Fruit fly (Drosophila melanogaster) whole organism, embryonic: Measurements from ENCODE around the gene Edg91.

Experiments
- Abd-B ChIP-seq: fragments of 200-800 bp; sonication (Bioruptor generic); optimal IDR thresholded peaks from 2 replicates; lab custom pipeline; 2018; ENCODE audit warnings: missing biosample characterization, mild to moderate bottlenecking, missing genetic modification characterization, moderate library complexity
- Asciz ChIP-seq: fragments of 200-800 bp; sonication (Bioruptor generic); optimal IDR thresholded peaks from 2 replicates; lab custom pipeline; 2017; ENCODE audit warnings: missing biosample characterization, mild to moderate bottlenecking, missing genetic modification characterization, missing genetic modification reagents
- CG10209 ChIP-seq: fragments of 200-800 bp; sonication (Bioruptor generic); optimal IDR thresholded peaks from 3 replicates; lab custom pipeline; 2017; ENCODE audit warnings: missing biosample characterization, mild to moderate bottlenecking, missing genetic modification characterization, missing genetic modification reagents
- CG1024 ChIP-seq: fragments of 200-800 bp; sonication (Bioruptor generic); IDR thresholded peaks from 2 replicates; pipeline ENCODE4 v1.3.6; 2022; ENCODE audit warnings: missing biosample characterization, missing genetic modification characterization
- CG10431 ChIP-seq: fragments of 200-800 bp; sonication (Bioruptor generic); optimal IDR thresholded peaks from 3 replicates; lab custom pipeline; 2018; ENCODE audit warnings: missing biosample characterization, mild to moderate bottlenecking, missing genetic modification characterization
- CG10959 ChIP-seq: fragments of 200-800 bp; sonication (Bioruptor generic); IDR thresholded peaks from 2 replicates; pipeline ENCODE4 v1.3.6; 2022; ENCODE audit warnings: missing biosample characterization, missing genetic modification characterization
- CG11504 ChIP-seq: fragments of 200-800 bp; sonication (Bioruptor generic); optimal IDR thresholded peaks from 3 replicates; lab custom pipeline; 2019; ENCODE audit warnings: missing biosample characterization, mild to moderate bottlenecking, missing genetic modification characterization, moderate library complexity
- CG12236 ChIP-seq: fragments of 200-800 bp; sonication (Bioruptor generic); optimal IDR thresholded peaks from 2 replicates; lab custom pipeline; 2016; ENCODE audit warnings: missing biosample characterization, missing genetic modification characterization
- CG1233 ChIP-seq: fragments of 200-800 bp; sonication (Bioruptor generic); optimal IDR thresholded peaks from 4 replicates; lab custom pipeline; 2018; ENCODE audit warnings: missing biosample characterization, mild to moderate bottlenecking, missing genetic modification characterization
- CG1529 ChIP-seq: fragments of 200-800 bp; sonication (Bioruptor generic); optimal IDR thresholded peaks from 3 replicates; lab custom pipeline; 2018; ENCODE audit warnings: missing biosample characterization, missing genetic modification characterization
- CG1602 ChIP-seq: fragments of 200-800 bp; sonication (Bioruptor generic); optimal IDR thresholded peaks from 3 replicates; lab custom pipeline; 2016; ENCODE audit warnings: missing biosample characterization, missing genetic modification characterization
- CG18011 ChIP-seq: fragments of 200-800 bp; sonication (Bioruptor generic); optimal IDR thresholded peaks from 2 replicates; lab custom pipeline; 2017; ENCODE audit warnings: missing biosample characterization, missing genetic modification characterization, mild to moderate bottlenecking, moderate library complexity, missing genotype
- CG18262 ChIP-seq: fragments of 200-800 bp; optimal IDR thresholded peaks from 3 replicates; lab custom pipeline; 2019; ENCODE audit warnings: missing biosample characterization, mild to moderate bottlenecking, missing genetic modification characterization, moderate library complexity
- CG3065 ChIP-seq: fragments of 200-800 bp; sonication (Bioruptor generic); optimal IDR thresholded peaks from 2 replicates; lab custom pipeline; 2016; ENCODE audit warnings: missing biosample characterization, missing genetic modification characterization
- CG31441 ChIP-seq: fragments of 200-800 bp; sonication (Bioruptor generic); IDR thresholded peaks from 2 replicates; pipeline ENCODE4 v1.3.6; 2022; ENCODE audit warnings: missing biosample characterization, missing genetic modification characterization
- CG32772 ChIP-seq: fragments of 200-800 bp; sonication (Bioruptor generic); IDR thresholded peaks from 2 replicates; pipeline ENCODE4 v1.3.6; 2022; ENCODE audit warnings: missing biosample characterization, missing genetic modification characterization
- CG33213 ChIP-seq: fragments of 200-800 bp; sonication (Bioruptor generic); optimal IDR thresholded peaks from 3 replicates; lab custom pipeline; 2016; ENCODE audit warnings: missing biosample characterization, missing genetic modification characterization
- CG3407 ChIP-seq: fragments of 200-800 bp; sonication (Bioruptor generic); optimal IDR thresholded peaks from 2 replicates; lab custom pipeline; 2018; ENCODE audit warnings: missing biosample characterization, mild to moderate bottlenecking, missing genetic modification characterization
- CG4328 ChIP-seq: fragments of 200-800 bp; sonication (Bioruptor generic); optimal IDR thresholded peaks from 3 replicates; lab custom pipeline; 2017; ENCODE audit warnings: missing biosample characterization, missing genetic modification reagents, missing genetic modification characterization
- CG4424 ChIP-seq: fragments of 200-800 bp; sonication (Bioruptor generic); optimal IDR thresholded peaks from 3 replicates; lab custom pipeline; 2016; ENCODE audit warnings: missing biosample characterization, missing genetic modification characterization
- CG8388 ChIP-seq: fragments of 200-800 bp; sonication (Bioruptor generic); optimal IDR thresholded peaks from 2 replicates; lab custom pipeline; 2019; ENCODE audit warnings: missing biosample characterization, mild to moderate bottlenecking, missing genetic modification characterization, moderate library complexity
- CG8924 ChIP-seq: fragments of 200-800 bp; optimal IDR thresholded peaks from 3 replicates; lab custom pipeline; 2019; ENCODE audit warnings: missing biosample characterization, mild to moderate bottlenecking, missing genetic modification characterization, moderate library complexity
- CG9727 ChIP-seq: fragments of 200-800 bp; sonication (Bioruptor generic); optimal IDR thresholded peaks from 3 replicates; lab custom pipeline; 2017; ENCODE audit warnings: missing biosample characterization, mild to moderate bottlenecking, missing genetic modification characterization
- CG9817 ChIP-seq: fragments of 200-800 bp; sonication (Bioruptor generic); optimal IDR thresholded peaks from 2 replicates; lab custom pipeline; 2018; ENCODE audit warnings: missing biosample characterization, mild to moderate bottlenecking, missing genetic modification characterization, moderate library complexity
- Hr3 ChIP-seq: fragments of 200-800 bp; sonication (Bioruptor generic); optimal IDR thresholded peaks from 3 replicates; lab custom pipeline; 2016; ENCODE audit warnings: missing biosample characterization, missing genetic modification characterization
- Hr51 ChIP-seq, 2 experiments: fragments of 200-800 bp; sonication (Bioruptor generic); optimal IDR thresholded peaks; 2 replicates in 1 of 2; 3 replicates in 1 of 2; lab custom pipeline; 2016 to 2018; ENCODE audit warnings: missing biosample characterization in 2 of 2, missing genetic modification characterization in 2 of 2, mild to moderate bottlenecking in 1 of 2, moderate library complexity in 1 of 2
- NFAT ChIP-seq: fragments of 200-800 bp; sonication (Bioruptor generic); IDR thresholded peaks from 2 replicates; pipeline ENCODE4 v1.3.6; 2022; ENCODE audit warnings: missing biosample characterization, missing genetic modification characterization
- Nf-YA ChIP-seq: fragments of 200-800 bp; sonication (Bioruptor generic); IDR thresholded peaks from 2 replicates; pipeline ENCODE4 v1.3.6; 2022; ENCODE audit warnings: missing biosample characterization, missing genetic modification characterization
- Ravus ChIP-seq: fragments of 200-800 bp; sonication (Bioruptor generic); IDR thresholded peaks from 2 replicates; pipeline ENCODE4 v1.3.6; 2022; ENCODE audit warnings: missing biosample characterization, missing genetic modification characterization
- Sox102F ChIP-seq: fragments of 200-800 bp; sonication (Bioruptor generic); optimal IDR thresholded peaks from 2 replicates; lab custom pipeline; 2018; ENCODE audit warnings: missing biosample characterization, mild to moderate bottlenecking, missing genetic modification characterization, moderate library complexity
- Spps ChIP-seq: fragments of 200-800 bp; sonication (Bioruptor generic); optimal IDR thresholded peaks from 2 replicates; lab custom pipeline; 2018; ENCODE audit warnings: missing biosample characterization, mild to moderate bottlenecking, missing genetic modification characterization
- croc ChIP-seq: fragments of 200-800 bp; sonication (Bioruptor generic); conservative IDR thresholded peaks from 3 replicates; pipeline ENCODE4 v1.3.6; 2022; ENCODE audit warnings: missing biosample characterization, missing genetic modification characterization
- dmrt11E ChIP-seq: fragments of 200-800 bp; sonication (Bioruptor generic); optimal IDR thresholded peaks from 3 replicates; lab custom pipeline; 2018; ENCODE audit warnings: missing biosample characterization, mild to moderate bottlenecking, missing genetic modification characterization, moderate library complexity
- dmrt99B ChIP-seq: fragments of 200-800 bp; sonication (Bioruptor generic); optimal IDR thresholded peaks from 2 replicates; lab custom pipeline; 2018; ENCODE audit warnings: missing biosample characterization, mild to moderate bottlenecking, missing genetic modification characterization, moderate library complexity
- dpn ChIP-seq, 2 experiments: fragments of 200-800 bp; sonication (Bioruptor generic); optimal IDR thresholded peaks; 3 replicates each; lab custom pipeline; 2016; ENCODE audit warnings: missing biosample characterization in 2 of 2, missing genetic modification characterization in 2 of 2
- esg ChIP-seq: fragments of 200-800 bp; sonication (Bioruptor generic); conservative IDR thresholded peaks from 2 replicates; pipeline ENCODE4 v1.3.6; 2022; ENCODE audit warnings: missing biosample characterization, missing genetic modification characterization
- ewg ChIP-seq: fragments of 200-800 bp; sonication (Bioruptor generic); optimal IDR thresholded peaks from 3 replicates; lab custom pipeline; 2017; ENCODE audit warnings: mild to moderate bottlenecking, missing biosample characterization, missing genetic modification reagents, missing genetic modification characterization
- insv ChIP-seq, 2 experiments: fragments of 200-800 bp; sonication (Bioruptor generic); optimal IDR thresholded peaks; 3 replicates each; lab custom pipeline; 2016 to 2018; ENCODE audit warnings: missing biosample characterization in 2 of 2, missing genetic modification characterization in 2 of 2
- lov ChIP-seq, 2 experiments: fragments of 200-800 bp in 1 of 2; fragments of >200 bp in 1 of 2; sonication (Bioruptor generic) in 1 of 2; IDR thresholded peaks in 1 of 2; optimal IDR thresholded peaks in 1 of 2; 2 replicates in 1 of 2; 3 replicates in 1 of 2; pipeline versions ENCODE4 v1.3.6 to Lab custom; 2017 to 2022; ENCODE audit warnings: missing biosample characterization in 1 of 2, missing genetic modification characterization in 1 of 2
- odd ChIP-seq: fragments of 200-800 bp; sonication (Bioruptor generic); optimal IDR thresholded peaks from 2 replicates; lab custom pipeline; 2017; ENCODE audit warnings: missing biosample characterization, mild to moderate bottlenecking, missing genetic modification characterization
- otp ChIP-seq: fragments of 200-800 bp; sonication (Bioruptor generic); IDR thresholded peaks from 3 replicates; pipeline ENCODE4, ENCODE4 v1.3.6; 2022; ENCODE audit warnings: missing biosample characterization, missing genetic modification characterization
- pan ChIP-seq, 4 experiments: fragments of >200 bp in 3 of 4; fragments of 200-800 bp in 1 of 4; sonication (Bioruptor generic) in 1 of 4; optimal IDR thresholded peaks in 3 of 4; IDR thresholded peaks in 1 of 4; 2 replicates each; pipeline versions ENCODE4 v1.3.6 to Lab custom; 2017 to 2022; ENCODE audit warnings: missing biosample characterization in 2 of 4, missing genetic modification characterization in 2 of 4, mixed read lengths in 1 of 4
- seq ChIP-seq: fragments of 200-800 bp; sonication (Bioruptor generic); IDR thresholded peaks from 2 replicates; pipeline ENCODE4 v1.3.6; 2022; ENCODE audit warnings: missing biosample characterization, missing genetic modification characterization
- sisA ChIP-seq: fragments of 200-800 bp; sonication (Bioruptor generic); IDR thresholded peaks from 2 replicates; pipeline ENCODE4 v1.3.6; 2022; ENCODE audit warnings: missing biosample characterization, missing genetic modification characterization
- sug ChIP-seq: fragments of 200-800 bp; optimal IDR thresholded peaks from 2 replicates; lab custom pipeline; 2019; ENCODE audit warnings: missing biosample characterization, mild to moderate bottlenecking, missing genetic modification characterization, moderate library complexity
- ttk ChIP-seq: fragments of 200-800 bp; sonication (Bioruptor generic); IDR thresholded peaks from 2 replicates; pipeline ENCODE4 v2.1.2; 2022; ENCODE audit warnings: missing biosample characterization, missing genetic modification characterization
- zf30C ChIP-seq: fragments of 200-800 bp; sonication (Bioruptor generic); optimal IDR thresholded peaks from 3 replicates; lab custom pipeline; 2018; ENCODE audit warnings: missing biosample characterization, mild to moderate bottlenecking, missing genetic modification characterization

The Edg91 gene

DNA sequence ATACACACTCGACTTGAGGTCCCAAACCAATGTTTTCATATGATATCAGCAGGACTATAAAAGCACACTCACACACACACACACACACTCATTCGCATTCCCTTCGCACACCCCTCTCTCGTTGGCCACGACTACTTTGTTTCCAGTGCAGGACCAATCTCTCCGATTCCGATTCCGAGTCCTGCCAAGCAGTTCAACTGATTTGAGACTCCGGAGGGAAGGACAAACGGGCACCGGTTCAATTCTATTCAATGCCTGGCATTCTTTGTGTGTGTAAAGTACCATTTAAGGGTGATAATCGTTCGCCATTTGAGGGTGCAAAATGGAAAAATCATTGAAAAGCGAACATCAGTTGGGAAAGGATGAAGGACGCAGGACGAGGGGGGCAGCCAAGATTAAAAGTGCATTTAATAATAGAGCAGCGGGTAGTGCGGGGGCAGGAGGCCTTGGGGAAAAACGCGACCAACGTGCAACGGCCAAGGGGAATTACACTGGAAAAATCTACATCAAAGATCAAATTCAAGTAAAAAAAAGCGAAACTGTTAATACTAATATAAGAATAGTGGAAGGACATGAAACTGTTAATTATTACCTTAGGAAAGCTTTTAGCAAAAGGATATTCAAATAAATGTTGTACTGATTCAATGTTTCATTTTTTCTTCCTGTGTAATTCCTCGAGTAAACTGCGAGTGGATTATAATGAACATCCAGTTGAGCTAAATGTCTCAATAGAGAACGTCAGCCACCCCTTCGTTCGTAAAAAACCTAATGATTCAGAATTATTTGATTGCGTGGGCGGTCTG is 27.5 kb downstream of the Edg91 start (continued):
- TF ChIP-seq sisA (peak; percentile 34; the same call in 1 of the 2 replicates), seq (GFP tag; lab: Robert Waterston, UW) (0 out of 2 replicates have a peak, but pooled peaks have one; percentile 11), CG3065 (GFP tag; lab: Kevin White, UChicago) (peak; percentile 10), CG10209 (GFP tag; lab: Kevin White, UChicago) (peak; percentile 37), CG1529 (GFP tag; lab: Kevin White, UChicago) (peak; percentile 22), CG1602 (GFP tag; lab: Kevin White, UChicago) (peak; percentile 13), Nf-YA (GFP tag; lab: Robert Waterston, UW) (no peak), CG31441 (GFP tag; lab: Robert Waterston, UW) (peak; percentile 67), lov (optimal IDR thresholded peaks at IDR 0.05; lab: Kevin White, UChicago) (no peak), lov (GFP tag; IDR thresholded peaks at IDR 0.05; lab: Robert Waterston, UW) (0 out of 3 replicates have a peak, but pooled peaks have one; percentile 6), CG32772 (peak; percentile 47), Sox102F (GFP tag; lab: Kevin White, UChicago) (peak; percentile 65), insv (GFP tag; optimal IDR thresholded peaks at IDR 0.05; lab: Kevin White, UChicago) (no peak), dpn (GFP tag; optimal IDR thresholded peaks at IDR 0.05; lab: Kevin White, UChicago) (peak in 1 of 2 experiments; percentile 20), otp (GFP tag; lab: Robert Waterston, UW) (peak; percentile 41; the same call in 1 of the 3 replicates), Asciz (GFP tag; lab: Kevin White, UChicago) (peak; percentile 44), Hr3 (GFP tag; lab: Kevin White, UChicago) (peak; percentile 44), CG4328 (GFP tag; lab: Kevin White, UChicago) (no peak), CG12236 (GFP tag; lab: Kevin White, UChicago) (no peak), ttk (GFP tag; lab: Robert Waterston, UW) (peak; percentile 28), CG4424 (GFP tag; lab: Kevin White, UChicago) (peak; percentile 32), NFAT (GFP tag; lab: Robert Waterston, UW) (no peak), zf30C (GFP tag; lab: Kevin White, UChicago) (peak; percentile 53), CG3407 (GFP tag; lab: Kevin White, UChicago) (peak; percentile 24), CG10431 (peak; percentile 49), dmrt99B (peak; percentile 71), Spps (peak; percentile 57), Abd-B (GFP tag; lab: Kevin White, UChicago) (no peak), CG8388 (peak; percentile 71), CG1024 (GFP tag; lab: Robert Waterston, UW) (peak; percentile 49; the same call in 1 of the 2 replicates), dmrt11E (peak; percentile 84), esg (GFP tag; lab: Robert Waterston, UW) (0 out of 2 replicates have a peak, but pooled peaks have one; percentile 23), pan (optimal IDR thresholded peaks at IDR 0.05; lab: Kevin White, UChicago) (no peak), pan (GFP tag; optimal IDR thresholded peaks at IDR 0.05 in 1 of 2, IDR thresholded peaks at IDR 0.05 in 1 of 2) (peak in 1 of 2 experiments; percentile 45), croc (GFP tag; lab: Robert Waterston, UW) (peak; percentile 55), CG10959 (GFP tag; lab: Robert Waterston, UW) (peak; percentile 30; the same call in 1 of the 2 replicates), sug (tag; lab: Kevin White, UChicago) (no peak), CG9727 (GFP tag; lab: Kevin White, UChicago) (peak; percentile 58), CG33213 (GFP tag; lab: Kevin White, UChicago) (no peak), CG1233 (GFP tag; lab: Kevin White, UChicago) (peak; percentile 17), CG18011 (GFP tag; lab: Kevin White, UChicago) (no peak), CG11504 (peak; percentile 77), CG9817 (tag; lab: Kevin White, UChicago) (peak; percentile 0), CG18262 (tag; lab: Kevin White, UChicago) (peak; percentile 72), odd (GFP tag; lab: Kevin White, UChicago) (no peak), ewg (GFP tag; lab: Kevin White, UChicago) (peak; percentile 10), Hr51 (GFP tag; optimal IDR thresholded peaks at IDR 0.05; lab: Kevin White, UChicago) (peak in 1 of 2 experiments; percentile 56), Ravus (no peak), CG8924 (peak; percentile 64)
